Worm (Caenorhabditis elegans): Measurements from ENCODE around the gene C33E10.10.
"Not testable (repeated sequence)": the region's sequence is repeated elsewhere in the genome, so short reads cannot be mapped to it uniquely, and the experiment has no call there.

Gene C33E10.10

DNA sequence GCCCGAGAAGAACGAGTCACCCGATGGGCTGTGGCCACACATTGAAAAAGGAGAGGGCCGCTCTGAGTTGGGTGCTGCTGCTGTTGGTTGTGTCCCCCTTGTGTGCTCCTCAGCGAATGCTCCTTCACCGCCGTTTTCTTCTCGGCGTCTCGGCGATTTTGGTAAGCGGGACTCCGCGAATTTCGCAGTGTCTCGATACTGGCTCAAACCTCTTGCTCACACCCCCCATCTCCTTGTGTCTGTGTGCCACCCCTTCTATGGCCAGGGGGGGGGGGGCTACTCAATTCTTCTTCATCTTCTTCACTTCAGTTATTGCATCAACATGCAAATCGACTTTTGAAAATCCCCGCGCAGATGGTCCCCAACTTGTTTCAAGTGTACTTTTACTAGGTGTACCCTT, 13.1 kb upstream of the C33E10.10 start (continued):
- TF ChIP-seq zfp-3 (GFP tag; conservative IDR thresholded peaks at IDR 0.05) (no peak), nhr-25 (tag; optimal IDR thresholded peaks at IDR 0.05; ENCODE audit: borderline replicate concordance, insufficient read depth) (no peak), lin-39 (tag; optimal IDR thresholded peaks at IDR 0.05) (no peak), skn-1 (tag; optimal IDR thresholded peaks at IDR 0.05) (no peak), rbr-2 (tag; optimal IDR thresholded peaks at IDR 0.05) (peak; percentile 55)

DNA sequence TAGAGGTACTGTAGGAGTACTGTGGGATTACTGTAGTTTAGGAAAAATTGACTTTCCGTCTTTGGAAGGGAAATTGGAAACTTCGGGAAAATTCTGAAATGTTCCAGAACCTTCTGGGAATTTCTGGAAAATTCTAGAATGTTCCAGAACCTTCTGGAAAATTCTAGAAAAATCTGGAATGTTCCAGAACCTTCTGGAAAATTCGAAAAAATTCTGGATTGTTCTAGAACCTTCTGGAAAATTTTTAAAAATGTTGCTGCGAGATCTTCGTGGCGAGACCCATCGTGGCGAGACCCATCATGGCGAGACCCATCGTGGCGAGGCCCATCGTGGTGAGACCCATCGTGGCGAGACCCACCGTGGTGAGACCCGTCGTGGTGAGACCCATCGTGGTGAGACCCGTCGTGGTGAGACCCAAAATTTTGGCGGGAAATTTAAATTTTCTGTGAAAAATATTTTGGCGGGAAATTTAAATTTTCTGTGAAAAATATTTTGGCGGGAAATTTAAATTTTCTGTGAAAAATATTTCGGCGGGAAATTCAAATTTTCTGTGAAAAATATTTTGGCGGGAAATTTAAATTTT, 9.0 kb upstream of the C33E10.10 start, which contains the start of gene C53C11.4:
Gene C53C11.4, plus strand, starts transcription at position 179 of the 583 bp plus-strand sequence.
- peak; percentile 62 for TF ChIP-seq set-16 (GFP tag; IDR thresholded peaks at IDR 0.05)
- peak; percentile 66; the same call in 1 of the 2 replicates for TF ChIP-seq dmd-8 (GFP tag; IDR thresholded peaks at IDR 0.05)

DNA sequence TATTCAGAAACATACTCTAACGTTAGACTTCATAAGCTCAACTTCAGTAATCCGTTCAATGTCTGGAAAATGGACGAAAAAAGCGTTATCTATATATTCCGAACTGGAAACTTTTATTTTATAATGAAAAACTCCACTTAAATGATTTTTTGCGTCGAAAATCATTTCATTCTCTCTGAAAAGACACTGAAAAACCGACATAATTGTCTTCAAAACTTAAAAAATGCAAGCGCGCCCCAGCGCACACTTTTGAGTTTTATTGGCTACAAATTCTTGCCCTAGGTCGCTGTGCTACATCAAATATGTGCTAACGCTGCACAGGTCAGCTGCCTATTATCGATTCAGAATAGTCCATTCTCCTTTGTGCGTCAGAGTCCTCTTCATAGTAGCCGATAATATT, 3.1 kb upstream of the C33E10.10 start, which contains the start of gene C33E10.1:
Gene C33E10.1, plus strand, starts transcription at position 301 of the 400 bp plus-strand sequence.
- not testable (repeated sequence) for TF ChIP-seq daf-12 (tag; optimal IDR thresholded peaks at IDR 0.05); lin-13 (GFP tag; optimal IDR thresholded peaks at IDR 0.05); R02D3.7 (tag; optimal IDR thresholded peaks at IDR 0.05)

DNA sequence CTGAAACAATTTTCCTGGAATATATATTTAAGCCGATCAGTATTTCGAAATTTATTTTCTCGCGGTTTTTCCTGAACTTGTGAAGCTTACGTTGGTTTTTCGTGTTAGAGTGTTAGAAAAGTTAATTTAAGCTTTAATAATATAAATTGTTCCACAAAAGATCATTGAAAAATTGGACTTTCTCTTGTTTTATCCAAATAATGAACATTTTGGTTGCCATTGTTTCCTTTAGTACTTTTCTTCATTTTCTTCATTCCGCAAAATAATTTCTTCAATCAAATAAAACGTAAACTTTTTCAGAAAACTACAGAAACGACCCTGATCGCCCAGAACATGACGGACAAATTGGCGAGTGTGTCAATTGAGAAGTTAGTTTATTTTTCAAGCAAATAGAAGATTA, 619 bp upstream of the C33E10.10 start, which contains the start of gene fbxa-120:
Gene fbxa-120, plus strand, starts transcription at position 301 of the 400 bp plus-strand sequence.
- TF ChIP-seq D1046.2 (GFP tag; IDR thresholded peaks at IDR 0.05) (no peak), ZK337.2 (GFP tag; IDR thresholded peaks at IDR 0.05) (no peak), snpc-4 (tag; optimal IDR thresholded peaks at IDR 0.05) (no peak), vab-7 (GFP tag; IDR thresholded peaks at IDR 0.05) (no peak), zag-1 (tag; optimal IDR thresholded peaks at IDR 0.05) (no peak), nhr-10 (tag; optimal IDR thresholded peaks at IDR 0.05) (no peak), ceh-20 (GFP tag; IDR thresholded peaks at IDR 0.05) (no peak), gei-8 (GFP tag; optimal IDR thresholded peaks at IDR 0.05) (no peak), F49E8.2 (tag; optimal IDR thresholded peaks at IDR 0.05; ENCODE audit: borderline replicate concordance) (no peak), fkh-10 (GFP tag; optimal IDR thresholded peaks at IDR 0.05) (no peak), ama-1 (optimal IDR thresholded peaks at IDR 0.05) (no peak), aha-1 (tag) (no peak), pqm-1 (tag; optimal IDR thresholded peaks at IDR 0.05) (no peak)

DNA sequence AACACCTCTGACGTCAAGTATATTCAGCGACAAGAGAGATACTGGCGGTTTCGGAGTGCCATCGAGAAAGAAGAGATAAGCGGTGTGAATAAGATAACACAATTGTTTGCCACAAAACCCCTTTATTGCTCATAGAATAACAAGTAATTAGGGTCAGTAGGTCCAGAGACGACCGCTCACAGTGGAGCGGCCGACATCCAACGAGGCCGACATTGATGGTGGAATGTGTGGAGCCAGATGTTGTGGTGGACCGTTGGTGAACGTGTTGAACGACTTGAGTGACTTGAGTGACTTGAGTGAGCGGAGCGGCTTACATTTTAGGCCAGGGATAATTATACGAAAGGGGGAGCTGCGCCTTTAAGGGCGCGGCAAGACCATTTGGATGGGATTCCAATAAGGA, 1.1 kb downstream of the C33E10.10 start:
- TF ChIP-seq egl-43 (GFP tag; IDR thresholded peaks at IDR 0.05) (peak; percentile 23; the same call in 1 of the 2 replicates), nhr-41 (GFP tag; IDR thresholded peaks at IDR 0.05) (no peak), F44E2.7 (GFP tag; IDR thresholded peaks at IDR 0.05) (no peak), ceh-62 (tag; optimal IDR thresholded peaks at IDR 0.05) (no peak), Y5F2A.4 (GFP tag; optimal IDR thresholded peaks at IDR 0.05) (no peak), unc-62 (GFP tag; optimal IDR thresholded peaks at IDR 0.05 in 1 of 2) (peak in 1 of 2 experiments; percentile 6), unc-62 (tag; optimal IDR thresholded peaks at IDR 0.05) (no peak), daf-8 (GFP tag; IDR thresholded peaks at IDR 0.05) (no peak), daf-12 (tag; optimal IDR thresholded peaks at IDR 0.05) (no peak)

DNA sequence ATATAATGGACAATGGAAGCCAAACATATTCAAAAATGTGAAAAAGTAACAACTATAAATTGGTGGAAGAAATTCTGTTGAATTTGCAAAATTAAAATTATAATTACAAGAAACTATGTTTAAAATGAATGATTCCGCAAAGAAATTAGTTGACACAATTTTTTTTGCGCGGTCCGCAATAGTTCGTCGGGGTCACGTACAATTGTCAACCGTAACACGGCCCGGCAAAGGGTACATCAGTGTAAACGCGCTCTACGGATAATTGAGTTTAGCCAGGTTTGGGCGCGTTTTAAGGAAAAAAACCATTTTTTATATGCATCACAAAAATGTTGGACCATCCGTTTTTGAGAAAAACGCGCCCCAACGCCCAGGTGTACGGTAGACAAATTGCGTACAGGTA, 4.4 kb downstream of the C33E10.10 start:
- TF ChIP-seq pqm-1 (tag; optimal IDR thresholded peaks at IDR 0.05) (no peak), lin-38 (GFP tag; IDR thresholded peaks at IDR 0.05) (peak; percentile 67), ctbp-1 (GFP tag; IDR thresholded peaks at IDR 0.05) (no peak), vab-7 (GFP tag; IDR thresholded peaks at IDR 0.05) (no peak), lsy-2 (tag; optimal IDR thresholded peaks at IDR 0.05) (peak in 1 of 2 experiments; percentile 79), hlh-11 (tag; optimal IDR thresholded peaks at IDR 0.05) (peak; percentile 16), snpc-1.2 (GFP tag; IDR thresholded peaks at IDR 0.05) (no peak), madf-5 (GFP tag; IDR thresholded peaks at IDR 0.05) (no peak), ztf-7 (tag; optimal IDR thresholded peaks at IDR 0.05) (no peak), ZK337.2 (GFP tag; IDR thresholded peaks at IDR 0.05) (no peak), nhr-42 (GFP tag; IDR thresholded peaks at IDR 0.05) (no peak), ZK546.5 (tag; optimal IDR thresholded peaks at IDR 0.05) (no peak), tag-97 (GFP tag; IDR thresholded peaks at IDR 0.05) (no peak), zag-1 (tag; optimal IDR thresholded peaks at IDR 0.05) (no peak), mes-2 (tag; optimal IDR thresholded peaks at IDR 0.05; ENCODE audit: poor library complexity, severe bottlenecking) (no peak), pha-4 (GFP tag; IDR thresholded peaks at IDR 0.05) (no peak), pha-4 (tag; optimal IDR thresholded peaks at IDR 0.05) (no peak)
